Worm (Caenorhabditis elegans): ENCODE data around the gene srbc-12.

The srbc-12 gene

DNA sequence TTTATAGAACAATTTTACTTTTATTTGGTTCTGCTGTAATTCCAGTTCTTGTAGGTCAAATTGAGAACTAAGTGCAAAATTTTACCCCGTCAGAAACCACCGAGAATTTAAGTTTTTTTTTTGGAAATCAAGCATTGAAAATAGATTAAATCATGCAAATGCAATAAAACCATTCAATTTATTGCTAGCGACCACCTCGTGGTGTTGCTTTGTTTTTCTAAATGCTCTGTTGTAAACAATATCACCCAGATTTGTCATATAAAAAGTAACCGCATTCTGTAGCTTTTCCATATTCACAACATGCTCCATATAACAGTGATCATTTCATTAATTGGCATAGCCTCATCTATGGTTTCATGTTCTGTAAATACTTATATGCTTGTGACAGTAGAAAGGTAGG, at the start of gene srbc-12:
Gene srbc-12, plus strand, starts transcription at position 301 of the 400 bp plus-strand sequence.
- TF ChIP-seq pha-4 (tag; optimal IDR thresholded peaks at IDR 0.05) (no peak), dmd-4 (tag; optimal IDR thresholded peaks at IDR 0.05; ENCODE audit: borderline replicate concordance) (no peak), unc-86 (tag; optimal IDR thresholded peaks at IDR 0.05) (no peak), ceh-31 (tag; optimal IDR thresholded peaks at IDR 0.05) (no peak), madf-2 (tag; optimal IDR thresholded peaks at IDR 0.05) (no peak), pqm-1 (tag; optimal IDR thresholded peaks at IDR 0.05) (no peak), ceh-6 (GFP tag; optimal IDR thresholded peaks at IDR 0.05) (no peak), tbx-7 (tag; optimal IDR thresholded peaks at IDR 0.05) (no peak), pax-1 (tag; optimal IDR thresholded peaks at IDR 0.05) (no peak), elt-4 (tag; optimal IDR thresholded peaks at IDR 0.05) (no peak), Y22D7AL.16 (tag; optimal IDR thresholded peaks at IDR 0.05) (no peak), ama-1 (optimal IDR thresholded peaks at IDR 0.05) (no peak), ceh-45 (GFP tag; IDR thresholded peaks at IDR 0.05) (no peak), hlh-15 (tag; optimal IDR thresholded peaks at IDR 0.05) (no peak), nfya-1 (tag; optimal IDR thresholded peaks at IDR 0.05) (no peak), ceh-24 (tag; optimal IDR thresholded peaks at IDR 0.05) (no peak)

DNA sequence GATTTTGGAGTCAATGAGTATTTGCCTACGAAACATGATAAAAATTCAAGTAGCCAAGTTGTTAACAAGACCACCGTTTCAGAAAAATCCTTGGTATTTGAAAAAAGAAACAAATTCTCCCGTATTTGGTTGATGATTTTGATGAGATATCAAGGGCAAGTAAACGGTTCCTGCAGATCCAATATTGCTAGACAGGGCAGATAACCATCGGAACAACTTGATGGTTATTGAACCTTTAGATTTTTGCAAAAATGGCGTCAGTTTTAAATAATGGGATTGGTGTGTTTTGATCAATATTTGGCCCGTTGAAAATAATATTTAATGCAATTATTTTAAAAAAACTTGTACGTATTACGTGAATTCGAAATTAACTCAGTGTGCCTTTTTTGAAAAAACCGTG, 49.3 kb upstream of the srbc-12 start:
- TF ChIP-seq unc-86 (tag; optimal IDR thresholded peaks at IDR 0.05) (no peak), K02D7.2 (tag; optimal IDR thresholded peaks at IDR 0.05) (no peak), eyg-1 (tag; optimal IDR thresholded peaks at IDR 0.05) (no peak), unc-55 (GFP tag; optimal IDR thresholded peaks at IDR 0.05) (no peak), tbx-7 (tag; optimal IDR thresholded peaks at IDR 0.05) (no peak), unc-3 (GFP tag; conservative IDR thresholded peaks at IDR 0.05) (no peak), unc-3 (tag; optimal IDR thresholded peaks at IDR 0.05) (no peak), mec-3 (tag; optimal IDR thresholded peaks at IDR 0.05; ENCODE audit: borderline replicate concordance) (no peak), npax-4 (tag; optimal IDR thresholded peaks at IDR 0.05) (no peak), ceh-30 (tag; optimal IDR thresholded peaks at IDR 0.05) (no peak), F13H6.1 (tag; optimal IDR thresholded peaks at IDR 0.05) (no peak), dve-1 (tag; optimal IDR thresholded peaks at IDR 0.05) (no peak), fkh-10 (GFP tag; optimal IDR thresholded peaks at IDR 0.05) (no peak), sox-4 (tag; optimal IDR thresholded peaks at IDR 0.05) (no peak), ahr-1 (tag; optimal IDR thresholded peaks at IDR 0.05) (no peak), K09A11.1 (tag; optimal IDR thresholded peaks at IDR 0.05; ENCODE audit: insufficient read depth) (no peak), Y22D7AL.16 (tag; optimal IDR thresholded peaks at IDR 0.05) (no peak), hlh-13 (GFP tag; optimal IDR thresholded peaks at IDR 0.05) (no peak), sdc-2 (tag; optimal IDR thresholded peaks at IDR 0.05) (no peak)

- no peak for TF ChIP-seq unc-55 (GFP tag; optimal IDR thresholded peaks at IDR 0.05)
- TF ChIP-seq ceh-19 (GFP tag; optimal IDR thresholded peaks at IDR 0.05), result no peak
- no peak for TF ChIP-seq lin-11 (tag; optimal IDR thresholded peaks at IDR 0.05)
- TF ChIP-seq fkh-10 (GFP tag; optimal IDR thresholded peaks at IDR 0.05), result no peak
- TF ChIP-seq pqm-1 (tag; optimal IDR thresholded peaks at IDR 0.05), result no peak
- no peak for TF ChIP-seq ceh-22 (tag; optimal IDR thresholded peaks at IDR 0.05)
Observed at ce11 chrV:801555-802060, 48.0 kb upstream of the srbc-12 start.

ce11 chrV:802726-803125, 46.9 kb upstream of the srbc-12 start:
- TF ChIP-seq sdc-2 (tag; optimal IDR thresholded peaks at IDR 0.05) (no peak), K09A11.1 (tag; optimal IDR thresholded peaks at IDR 0.05; ENCODE audit: insufficient read depth) (no peak), unc-42 (tag; optimal IDR thresholded peaks at IDR 0.05) (no peak), sox-2 (GFP tag; IDR thresholded peaks at IDR 0.05) (no peak), ama-1 (optimal IDR thresholded peaks at IDR 0.05) (no peak), ref-2 (tag; optimal IDR thresholded peaks at IDR 0.05) (no peak), ceh-14 (tag; optimal IDR thresholded peaks at IDR 0.05) (no peak), hlh-6 (tag; optimal IDR thresholded peaks at IDR 0.05) (no peak), pax-1 (tag; optimal IDR thresholded peaks at IDR 0.05) (no peak), odd-2 (tag; optimal IDR thresholded peaks at IDR 0.05) (no peak), elt-2 (tag; optimal IDR thresholded peaks at IDR 0.05) (no peak), fkh-6 (tag; optimal IDR thresholded peaks at IDR 0.05) (no peak), pha-2 (tag; optimal IDR thresholded peaks at IDR 0.05) (no peak)

Measured in whole organism, late embryonic.